Fruit fly (Drosophila melanogaster) whole organism, embryonic: ENCODE data around the gene CG5568.

Experiments used
- Adf1 ChIP-seq: fragments of 200-800 bp; sonication (Bioruptor generic); IDR thresholded peaks from 2 replicates; pipeline ENCODE4 v1.3.6; 2022; ENCODE audit warnings: missing biosample characterization, missing genetic modification characterization
- Awh ChIP-seq: fragments of 200-800 bp; sonication (Bioruptor generic); IDR thresholded peaks from 2 replicates; pipeline ENCODE4, ENCODE4 v1.3.6; 2022; ENCODE audit warnings: missing biosample characterization, missing genetic modification characterization
- CG10543 ChIP-seq: fragments of 200-800 bp; sonication (Bioruptor generic); optimal IDR thresholded peaks from 3 replicates; lab custom pipeline; 2017; ENCODE audit warnings: missing biosample characterization, mild to moderate bottlenecking, missing genetic modification characterization, moderate library complexity
- CG12769 ChIP-seq: fragments of 200-800 bp; sonication (Bioruptor generic); optimal IDR thresholded peaks from 2 replicates; lab custom pipeline; 2019; ENCODE audit warnings: missing biosample characterization, mild to moderate bottlenecking, missing genetic modification characterization, moderate library complexity
- CG13123 ChIP-seq: fragments of 200-800 bp; sonication (Bioruptor generic); optimal IDR thresholded peaks from 2 replicates; lab custom pipeline; 2016; ENCODE audit warnings: missing biosample characterization, missing genetic modification characterization
- CG13287 ChIP-seq: fragments of 200-800 bp; sonication (Bioruptor generic); IDR thresholded peaks from 2 replicates; pipeline ENCODE4 v1.3.6; 2022; ENCODE audit warnings: missing biosample characterization, missing genetic modification characterization; ENCODE audit not compliant: partially characterized antibody
- CG15601 ChIP-seq: fragments of 200-800 bp; sonication (Bioruptor generic); optimal IDR thresholded peaks from 3 replicates; lab custom pipeline; 2019; ENCODE audit warnings: missing biosample characterization, mild to moderate bottlenecking, missing genetic modification characterization, moderate library complexity
- CG18262 ChIP-seq: fragments of 200-800 bp; optimal IDR thresholded peaks from 3 replicates; lab custom pipeline; 2019; ENCODE audit warnings: missing biosample characterization, mild to moderate bottlenecking, missing genetic modification characterization, moderate library complexity
- CG2116 ChIP-seq: fragments of 200-800 bp; sonication (Bioruptor generic); optimal IDR thresholded peaks from 3 replicates; lab custom pipeline; 2018; ENCODE audit warnings: missing biosample characterization, mild to moderate bottlenecking, missing genetic modification characterization
- CG2678 ChIP-seq: fragments of 200-800 bp; sonication (Bioruptor generic); optimal IDR thresholded peaks from 3 replicates; lab custom pipeline; 2019; ENCODE audit warnings: missing biosample characterization, mild to moderate bottlenecking, missing genetic modification characterization, moderate library complexity
- CG31441 ChIP-seq: fragments of 200-800 bp; sonication (Bioruptor generic); IDR thresholded peaks from 2 replicates; pipeline ENCODE4 v1.3.6; 2022; ENCODE audit warnings: missing biosample characterization, missing genetic modification characterization
- CG3407 ChIP-seq: fragments of 200-800 bp; sonication (Bioruptor generic); optimal IDR thresholded peaks from 2 replicates; lab custom pipeline; 2018; ENCODE audit warnings: missing biosample characterization, mild to moderate bottlenecking, missing genetic modification characterization
- CG4730 ChIP-seq: fragments of 200-800 bp; sonication (Bioruptor generic); IDR thresholded peaks from 2 replicates; pipeline ENCODE4 v1.3.6; 2022; ENCODE audit warnings: missing biosample characterization, missing genetic modification characterization
- CG7745 ChIP-seq: fragments of 200-800 bp; sonication (Bioruptor generic); optimal IDR thresholded peaks from 2 replicates; lab custom pipeline; 2018; ENCODE audit warnings: missing biosample characterization, mild to moderate bottlenecking, missing genetic modification characterization, moderate library complexity
- CG8281 ChIP-seq: fragments of 200-800 bp; sonication (Bioruptor generic); optimal IDR thresholded peaks from 2 replicates; lab custom pipeline; 2018; ENCODE audit warnings: missing biosample characterization, mild to moderate bottlenecking, missing genetic modification characterization, moderate library complexity
- CG8359 ChIP-seq: fragments of 200-800 bp; sonication (Bioruptor generic); optimal IDR thresholded peaks from 2 replicates; lab custom pipeline; 2017; ENCODE audit warnings: missing biosample characterization, mild to moderate bottlenecking, missing genetic modification characterization, borderline replicate concordance
- CHES-1-like ChIP-seq: fragments of 200-800 bp; sonication (Bioruptor generic); optimal IDR thresholded peaks from 2 replicates; lab custom pipeline; 2016; ENCODE audit warnings: missing biosample characterization, missing genetic modification characterization
- Ets65A ChIP-seq: fragments of 200-800 bp; sonication (Bioruptor generic); peaks from one replicate; lab custom pipeline; 2016; ENCODE audit warnings: missing biosample characterization, missing genetic modification characterization
- Gsc ChIP-seq: fragments of 200-800 bp; sonication (Bioruptor generic); IDR thresholded peaks from 2 replicates; pipeline ENCODE4 v1.3.6; 2022; ENCODE audit warnings: missing biosample characterization, missing genetic modification characterization
- Hand ChIP-seq: fragments of 200-800 bp; sonication (Bioruptor generic); optimal IDR thresholded peaks from 2 replicates; lab custom pipeline; 2017; ENCODE audit warnings: mild to moderate bottlenecking, missing biosample characterization, missing genetic modification reagents, missing genetic modification characterization
- Hey ChIP-seq: fragments of 200-800 bp; sonication (Bioruptor generic); optimal IDR thresholded peaks from 3 replicates; lab custom pipeline; 2018; ENCODE audit warnings: missing biosample characterization, mild to moderate bottlenecking, missing genetic modification characterization
- Lhr ChIP-seq: fragments of 200-800 bp; sonication (Bioruptor generic); optimal IDR thresholded peaks from 3 replicates; lab custom pipeline; 2017; ENCODE audit warnings: mild to moderate bottlenecking, missing biosample characterization, missing genetic modification reagents, missing genetic modification characterization
- MESR4 ChIP-seq: fragments of 200-800 bp; sonication (Bioruptor generic); optimal IDR thresholded peaks from 2 replicates; lab custom pipeline; 2018; ENCODE audit warnings: missing biosample characterization, mild to moderate bottlenecking, missing genetic modification characterization, moderate library complexity
- Nf-YA ChIP-seq: fragments of 200-800 bp; sonication (Bioruptor generic); IDR thresholded peaks from 2 replicates; pipeline ENCODE4 v1.3.6; 2022; ENCODE audit warnings: missing biosample characterization, missing genetic modification characterization
- Opbp ChIP-seq: fragments of 200-800 bp; sonication (Bioruptor generic); IDR thresholded peaks from 3 replicates; pipeline ENCODE4 v1.3.6; 2022; ENCODE audit warnings: missing biosample characterization, missing genetic modification characterization; ENCODE audit not compliant: partially characterized antibody
- PHDP ChIP-seq: fragments of 200-800 bp; sonication (Bioruptor generic); optimal IDR thresholded peaks from 3 replicates; lab custom pipeline; 2018; ENCODE audit warnings: missing biosample characterization, mild to moderate bottlenecking, missing genetic modification characterization, moderate library complexity
- Pdp1 ChIP-seq, 2 experiments: fragments of 200-800 bp; sonication (Bioruptor generic); optimal IDR thresholded peaks; 3 replicates each; lab custom pipeline; 2016; ENCODE audit warnings: missing biosample characterization in 2 of 2, missing genetic modification characterization in 2 of 2, mild to moderate bottlenecking in 1 of 2, moderate library complexity in 1 of 2
- Scr ChIP-seq: fragments of 200-800 bp; sonication (Bioruptor generic); IDR thresholded peaks from 2 replicates; pipeline ENCODE4 v1.3.6; 2022; ENCODE audit warnings: missing biosample characterization, missing genetic modification characterization; ENCODE audit not compliant: partially characterized antibody
- Trl ChIP-seq, 3 experiments: fragments of >200 bp in 2 of 3; fragments of 200-800 bp in 1 of 3; sonication (Bioruptor generic) in 1 of 3; optimal IDR thresholded peaks; 2 replicates in 1 of 3; 3 replicates in 2 of 3; lab custom pipeline; 2016 to 2017; ENCODE audit warnings: missing biosample characterization in 1 of 3, missing genetic modification characterization in 1 of 3
- crol ChIP-seq: fragments of 200-800 bp; sonication (Bioruptor generic); IDR thresholded peaks from 2 replicates; pipeline ENCODE4 v1.3.6; 2022; ENCODE audit warnings: missing biosample characterization, missing genetic modification characterization
- crp ChIP-seq, 2 experiments: fragments of 200-800 bp; sonication (Bioruptor generic); optimal IDR thresholded peaks; 2 replicates in 1 of 2; 3 replicates in 1 of 2; lab custom pipeline; 2017; ENCODE audit warnings: missing biosample characterization in 2 of 2, missing genetic modification characterization in 2 of 2, mild to moderate bottlenecking in 1 of 2, moderate library complexity in 1 of 2
- cwo ChIP-seq: fragments of 200-800 bp; sonication (Bioruptor generic); optimal IDR thresholded peaks from 3 replicates; lab custom pipeline; 2017; ENCODE audit warnings: missing biosample characterization, missing genetic modification characterization, mild to moderate bottlenecking, moderate library complexity, missing genetic modification reagents
- da ChIP-seq: fragments of 200-800 bp; sonication (Bioruptor generic); optimal IDR thresholded peaks from 2 replicates; lab custom pipeline; 2016; ENCODE audit warnings: missing biosample characterization, missing genetic modification characterization
- dati ChIP-seq: fragments of 200-800 bp; sonication (Bioruptor generic); IDR thresholded peaks from 2 replicates; pipeline ENCODE4 v1.3.6; 2022; ENCODE audit warnings: missing biosample characterization, missing genetic modification characterization
- ewg ChIP-seq: fragments of 200-800 bp; sonication (Bioruptor generic); optimal IDR thresholded peaks from 3 replicates; lab custom pipeline; 2017; ENCODE audit warnings: mild to moderate bottlenecking, missing biosample characterization, missing genetic modification reagents, missing genetic modification characterization
- gsb ChIP-seq: fragments of 200-800 bp; sonication (Bioruptor generic); IDR thresholded peaks from 2 replicates; pipeline ENCODE4 v1.3.6; 2022; ENCODE audit warnings: missing biosample characterization, missing genetic modification characterization
- jumu ChIP-seq: fragments of 200-800 bp; sonication (Bioruptor generic); optimal IDR thresholded peaks from 3 replicates; lab custom pipeline; 2016; ENCODE audit warnings: missing biosample characterization, missing genetic modification characterization
- klu ChIP-seq: fragments of 200-800 bp; sonication (Bioruptor generic); IDR thresholded peaks from 2 replicates; pipeline ENCODE4 v1.3.6; 2022; ENCODE audit warnings: missing biosample characterization, missing genetic modification characterization
- knrl ChIP-seq: fragments of 200-800 bp; sonication (Bioruptor generic); IDR thresholded peaks from 3 replicates; pipeline ENCODE4 v1.3.6; 2022; ENCODE audit warnings: missing biosample characterization, missing genetic modification characterization; ENCODE audit not compliant: partially characterized antibody
- nerfin-1 ChIP-seq: fragments of 200-800 bp; sonication (Bioruptor generic); optimal IDR thresholded peaks from 3 replicates; lab custom pipeline; 2019; ENCODE audit warnings: missing biosample characterization, mild to moderate bottlenecking, missing genetic modification characterization, moderate library complexity
- onecut ChIP-seq: fragments of 200-800 bp; sonication (Bioruptor generic); IDR thresholded peaks from 2 replicates; pipeline ENCODE4 v1.3.6; 2022; ENCODE audit warnings: missing biosample characterization, missing genetic modification characterization
- pzg ChIP-seq: fragments of 200-800 bp; sonication (Bioruptor generic); optimal IDR thresholded peaks from 3 replicates; lab custom pipeline; 2018; ENCODE audit warnings: missing biosample characterization, mild to moderate bottlenecking, missing genetic modification characterization, moderate library complexity
- sens-2 ChIP-seq: fragments of 200-800 bp; sonication (Bioruptor generic); IDR thresholded peaks from 2 replicates; pipeline ENCODE4 v1.3.6; 2022; ENCODE audit warnings: missing biosample characterization, missing genetic modification characterization
- sisA ChIP-seq: fragments of 200-800 bp; sonication (Bioruptor generic); IDR thresholded peaks from 2 replicates; pipeline ENCODE4 v1.3.6; 2022; ENCODE audit warnings: missing biosample characterization, missing genetic modification characterization
- zfh2 ChIP-seq: fragments of 200-800 bp; sonication (Bioruptor generic); optimal IDR thresholded peaks from 2 replicates; lab custom pipeline; 2016; ENCODE audit warnings: missing biosample characterization, missing genetic modification characterization

CG5568 gene

dm6 chr3L:5920778-5921177, 49.5 kb downstream of the CG5568 start (continued):
- TF ChIP-seq CHES-1-like (GFP tag; lab: Kevin White, UChicago), result no peak
- no peak for TF ChIP-seq dati
- no peak for TF ChIP-seq Nf-YA (GFP tag; lab: Robert Waterston, UW)
- TF ChIP-seq CG31441 (GFP tag; lab: Robert Waterston, UW), result 0 out of 2 replicates have a peak, but pooled peaks have one; percentile 12
- TF ChIP-seq jumu (GFP tag; lab: Kevin White, UChicago), result no peak
- TF ChIP-seq CG13123 (GFP tag; lab: Kevin White, UChicago), result no peak
- TF ChIP-seq Ets65A (GFP tag; lab: Kevin White, UChicago), result no peak
- TF ChIP-seq sisA (GFP tag; lab: Robert Waterston, UW), result no peak
- TF ChIP-seq cwo (GFP tag; lab: Kevin White, UChicago), result peak; percentile 0
- TF ChIP-seq klu (GFP tag; lab: Robert Waterston, UW), result no peak
- no peak for TF ChIP-seq CG3407 (GFP tag; lab: Kevin White, UChicago)
- peak; percentile 21 for TF ChIP-seq PHDP (tag; lab: Kevin White, UChicago)
- TF ChIP-seq zfh2 (GFP tag; lab: Kevin White, UChicago), result no peak
- TF ChIP-seq Trl (optimal IDR thresholded peaks at IDR 0.05; lab: Kevin White, UChicago), result peak in 1 of 2 experiments; percentile 17
- no peak for TF ChIP-seq Trl (GFP tag; optimal IDR thresholded peaks at IDR 0.05; lab: Kevin White, UChicago)
- TF ChIP-seq CG13287, result peak; percentile 39; the same call in 1 of the 2 replicates
- TF ChIP-seq Awh, result 0 out of 2 replicates have a peak, but pooled peaks have one; percentile 9
- no peak for TF ChIP-seq Gsc (GFP tag; lab: Robert Waterston, UW)
- peak; percentile 23; the same call in 1 of the 3 replicates for TF ChIP-seq knrl
- no peak for TF ChIP-seq Scr (GFP tag; lab: Robert Waterston, UW)
- peak; percentile 86 for TF ChIP-seq ewg (GFP tag; lab: Kevin White, UChicago)
- peak; percentile 13 for TF ChIP-seq pzg (GFP tag; lab: Kevin White, UChicago)

dm6 chr3L:5921216-5921615, 49.9 kb downstream of the CG5568 start, which contains the start of gene PXo:
Gene PXo, minus strand, starts transcription at chr3L:5921316.
- no peak for TF ChIP-seq Lhr (GFP tag; lab: Kevin White, UChicago)
- TF ChIP-seq crol, result peak; percentile 67
- TF ChIP-seq CG12769 (tag; lab: Kevin White, UChicago), result peak; percentile 10
- no peak for TF ChIP-seq CG7745 (tag; lab: Kevin White, UChicago)
- peak; percentile 1 for TF ChIP-seq MESR4 (GFP tag; lab: Kevin White, UChicago)
- TF ChIP-seq crp (GFP tag; optimal IDR thresholded peaks at IDR 0.05; lab: Kevin White, UChicago), result peak in 1 of 2 experiments; percentile 31

- peak; percentile 39 for TF ChIP-seq CG2678 (tag; lab: Kevin White, UChicago)
- peak; percentile 53 for TF ChIP-seq Hey (tag; lab: Kevin White, UChicago)
- TF ChIP-seq Opbp (GFP tag; lab: Robert Waterston, UW), result 0 out of 3 replicates have a peak, but pooled peaks have one; percentile 15
- peak in 1 of 2 experiments; percentile 19 for TF ChIP-seq Pdp1 (GFP tag; optimal IDR thresholded peaks at IDR 0.05; lab: Kevin White, UChicago)
- no peak for TF ChIP-seq Hand (GFP tag; lab: Kevin White, UChicago)
- peak; percentile 17 for TF ChIP-seq CG18262
- no peak for TF ChIP-seq CG4730 (GFP tag; lab: Robert Waterston, UW)
- peak; percentile 59 for TF ChIP-seq CG15601
- no peak for TF ChIP-seq gsb
- peak; percentile 56; the same call in 1 of the 2 replicates for TF ChIP-seq sens-2
- peak; percentile 34 for TF ChIP-seq CG3407 (GFP tag; lab: Kevin White, UChicago)
- TF ChIP-seq CG8359 (GFP tag; lab: Kevin White, UChicago), result no peak
- peak; percentile 87 for TF ChIP-seq CG8281 (tag; lab: Kevin White, UChicago)
- TF ChIP-seq nerfin-1 (tag; lab: Kevin White, UChicago), result peak; percentile 5
- TF ChIP-seq Trl (optimal IDR thresholded peaks at IDR 0.05; lab: Kevin White, UChicago), result peak in 1 of 2 experiments; percentile 18
- TF ChIP-seq Trl (GFP tag; optimal IDR thresholded peaks at IDR 0.05; lab: Kevin White, UChicago), result no peak
- peak; percentile 36; the same call in 1 of the 2 replicates for TF ChIP-seq Adf1 (GFP tag; lab: Robert Waterston, UW)
- TF ChIP-seq da, result no peak
- peak; percentile 64 for TF ChIP-seq CG10543 (GFP tag; lab: Kevin White, UChicago)
- peak; percentile 45; the same call in 1 of the 2 replicates for TF ChIP-seq onecut (GFP tag; lab: Robert Waterston, UW)
- no peak for TF ChIP-seq CG2116 (GFP tag; lab: Kevin White, UChicago)
Measured at dm6 chr3L:5922005-5922685, 50.8 kb downstream of the CG5568 start, which contains the start of gene CG32407. Gene CG32407, plus strand, starts transcription at chr3L:5922055.
